Worm (Caenorhabditis elegans) whole organism, L4 larva: ENCODE measurements around the gene pgl-2.

ENCODE experiments used
- F49E8.2 ChIP-seq: sonication (generic microtip); optimal IDR thresholded peaks from 2 replicates; lab custom pipeline; 2016; ENCODE audit warnings: missing compliant biosample characterization, mild to moderate bottlenecking, missing genetic modification characterization, borderline replicate concordance
- aly-2 ChIP-seq: sonication (generic microtip); optimal IDR thresholded peaks from 2 replicates; lab custom pipeline; 2018; ENCODE audit warnings: missing biosample characterization, missing genetic modification characterization
- dpl-1 ChIP-seq: fragments of 150-350 bp; optimal IDR thresholded peaks from 2 replicates; lab custom pipeline; 2014; ENCODE audit warnings: missing biosample characterization, missing genetic modification reagents, missing genetic modification characterization
- fkh-10 ChIP-seq: fragments of 150-350 bp; optimal IDR thresholded peaks from 2 replicates; lab custom pipeline; 2014; ENCODE audit warnings: missing biosample characterization, missing genetic modification reagents, missing genetic modification characterization
- hlh-30 ChIP-seq: sonication (generic microtip); optimal IDR thresholded peaks from 2 replicates; lab custom pipeline; 2017; ENCODE audit warnings: antibody characterized with exemption, mild to moderate bottlenecking, missing genetic modification characterization, missing compliant biosample characterization; ENCODE audit not compliant: insufficient read depth
- nhr-41 ChIP-seq: fragments of 200-800 bp; sonication (Bioruptor generic); IDR thresholded peaks from 2 replicates; pipeline ENCODE4 v1.3.6; 2022; ENCODE audit warnings: missing genetic modification reagents, missing genetic modification characterization, missing compliant biosample characterization
- pha-4 ChIP-seq, 2 experiments: fragments of 150-350 bp in 1 of 2; fragments of 200-800 bp in 1 of 2; sonication (Bioruptor generic) in 1 of 2; IDR thresholded peaks in 1 of 2; optimal IDR thresholded peaks in 1 of 2; 2 replicates each; pipeline versions ENCODE4 v1.3.6 to Lab custom; 2014 to 2022; ENCODE audit warnings: missing genetic modification characterization in 2 of 2, missing genetic modification reagents in 2 of 2, missing biosample characterization in 1 of 2, missing compliant biosample characterization in 1 of 2
- skn-1 ChIP-seq: fragments of 150-350 bp; optimal IDR thresholded peaks from 2 replicates; lab custom pipeline; 2014; ENCODE audit warnings: missing biosample characterization, missing genetic modification characterization
- unc-39 ChIP-seq: sonication (generic microtip); optimal IDR thresholded peaks from 2 replicates; lab custom pipeline; 2017; ENCODE audit warnings: missing biosample characterization, missing genetic modification characterization
- zfp-2 ChIP-seq: sonication (generic microtip); optimal IDR thresholded peaks from 2 replicates; lab custom pipeline; 2016; ENCODE audit warnings: mild to moderate bottlenecking, missing genetic modification characterization, missing compliant biosample characterization
- ztf-11 ChIP-seq: fragments of 150-350 bp; optimal IDR thresholded peaks from 2 replicates; lab custom pipeline; 2014; ENCODE audit warnings: missing biosample characterization, missing genetic modification characterization

ce11 chrIII:8719769-8720252 is 44.6 kb upstream of the pgl-2 start, which contains the start of gene hipr-1:
- TF ChIP-seq zfp-2 (tag; lab: Kevin White, UChicago), result no peak
- TF ChIP-seq F49E8.2, result no peak
- no peak for TF ChIP-seq fkh-10 (GFP tag; lab: Kevin White, UChicago)
- TF ChIP-seq skn-1, result no peak
- no peak for TF ChIP-seq ztf-11 (tag; lab: Kevin White, UChicago)
- TF ChIP-seq pha-4 (GFP tag; IDR thresholded peaks at IDR 0.05; lab: Robert Waterston, UW), result no peak
- peak; percentile 83 for TF ChIP-seq pha-4 (tag; optimal IDR thresholded peaks at IDR 0.05; lab: Kevin White, UChicago)
- no peak for TF ChIP-seq dpl-1 (GFP tag; lab: Kevin White, UChicago)
- no peak for TF ChIP-seq nhr-41
- no peak for TF ChIP-seq hlh-30 (tag; lab: Kevin White, UChicago)
- TF ChIP-seq unc-39, result no peak
- TF ChIP-seq aly-2, result no peak
